Worm (Caenorhabditis elegans) whole organism, early embryonic: ENCODE measurements around the gene F38H4.5.

ENCODE experiments used
- F13C5.2 ChIP-seq: sonication (generic microtip); optimal IDR thresholded peaks from 2 replicates; lab custom pipeline; 2017; ENCODE audit warnings: mild to moderate bottlenecking, missing genetic modification characterization, inconsistent platforms, missing compliant biosample characterization
- ama-1 ChIP-seq: fragments of 150-350 bp; optimal IDR thresholded peaks from 2 replicates; lab custom pipeline; 2014
- flt-1 ChIP-seq: fragments of 200-800 bp; sonication (Bioruptor generic); IDR thresholded peaks from 2 replicates; pipeline ENCODE4 v1.3.6; 2022; ENCODE audit warnings: missing genetic modification characterization, missing compliant biosample characterization
- hmg-4 ChIP-seq: fragments of 200-800 bp; sonication (Bioruptor generic); optimal IDR thresholded peaks from 2 replicates; lab custom pipeline; 2018; ENCODE audit warnings: mild to moderate bottlenecking, missing genetic modification characterization, missing compliant biosample characterization

DNA sequence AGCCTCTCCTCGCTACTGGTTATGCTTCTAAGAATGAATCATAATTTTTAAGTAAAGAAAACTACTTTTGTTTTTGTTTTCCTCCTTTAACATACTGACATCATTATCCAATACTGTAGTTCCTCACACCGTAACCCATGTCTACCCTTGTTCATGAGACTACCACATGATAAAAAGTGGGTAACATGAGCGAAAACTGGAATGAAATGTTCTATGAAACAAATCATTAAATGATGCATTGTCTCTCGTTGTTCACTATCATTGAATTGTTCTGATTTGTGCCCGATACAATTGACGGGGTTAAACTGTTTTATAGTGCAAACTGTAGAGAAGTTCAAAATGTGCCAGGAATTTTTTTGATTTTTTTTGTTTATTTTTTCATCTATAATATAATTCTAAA is 45.7 kb downstream of the F38H4.5 start:
- TF ChIP-seq ama-1 (lab: Kevin White, UChicago) (no peak), F13C5.2 (tag; lab: Kevin White, UChicago) (no peak), flt-1 (no peak), hmg-4 (GFP tag; lab: Kevin White, UChicago) (no peak)
